Fruit fly (Drosophila melanogaster) whole organism, pupa: ENCODE data around the gene CG15347.

Experiments used
- CG13204 ChIP-seq: fragments of 200-800 bp; sonication (Bioruptor generic); optimal IDR thresholded peaks from 2 replicates; lab custom pipeline; 2018; ENCODE audit warnings: missing biosample characterization, mild to moderate bottlenecking, missing genetic modification characterization, moderate library complexity
- CG17806 ChIP-seq: fragments of 200-800 bp; sonication (Bioruptor generic); optimal IDR thresholded peaks from 2 replicates; lab custom pipeline; 2018; ENCODE audit warnings: missing biosample characterization, mild to moderate bottlenecking, missing genetic modification characterization, moderate library complexity
- CG32121 ChIP-seq: fragments of 200-800 bp; sonication (Bioruptor generic); IDR thresholded peaks from 2 replicates; pipeline ENCODE4 v1.3.6; 2022; ENCODE audit warnings: missing biosample characterization, missing genetic modification characterization
- CG9948 ChIP-seq: fragments of 200-800 bp; sonication (Bioruptor generic); optimal IDR thresholded peaks from 2 replicates; lab custom pipeline; 2018; ENCODE audit warnings: missing biosample characterization, mild to moderate bottlenecking, missing genetic modification characterization, moderate library complexity
- D1 ChIP-seq: fragments of 200-800 bp; sonication (Bioruptor generic); optimal IDR thresholded peaks from 2 replicates; lab custom pipeline; 2018; ENCODE audit warnings: missing biosample characterization, mild to moderate bottlenecking, missing genetic modification characterization, moderate library complexity
- EcR ChIP-seq: fragments of 200-800 bp; sonication (Bioruptor generic); optimal IDR thresholded peaks from 3 replicates; lab custom pipeline; 2019; ENCODE audit warnings: missing biosample characterization, missing genetic modification characterization, mild to moderate bottlenecking, moderate library complexity, missing genetic modification reagents
- Ets98B ChIP-seq: fragments of 200-800 bp; sonication (Bioruptor generic); IDR thresholded peaks from 2 replicates; pipeline ENCODE4 v1.3.6; 2022; ENCODE audit warnings: missing biosample characterization, missing genetic modification characterization
- Pif1B ChIP-seq: fragments of 200-800 bp; sonication (Bioruptor generic); optimal IDR thresholded peaks from 3 replicates; lab custom pipeline; 2016; ENCODE audit warnings: missing biosample characterization, missing genetic modification characterization
- Snoo ChIP-seq: fragments of 200-800 bp; sonication (Bioruptor generic); optimal IDR thresholded peaks from 3 replicates; lab custom pipeline; 2017; ENCODE audit warnings: missing biosample characterization, mild to moderate bottlenecking, missing genetic modification characterization, inconsistent platforms
- fd96Ca ChIP-seq: fragments of 200-800 bp; sonication (Bioruptor generic); IDR thresholded peaks from 3 replicates; pipeline ENCODE4 v1.3.6; 2022; ENCODE audit warnings: missing biosample characterization, missing genetic modification characterization
- gl ChIP-seq: fragments of 200-800 bp; sonication (Bioruptor generic); optimal IDR thresholded peaks from 2 replicates; lab custom pipeline; 2018; ENCODE audit warnings: missing biosample characterization, mild to moderate bottlenecking, missing genetic modification characterization

- TF ChIP-seq EcR (GFP tag; lab: Kevin White, UChicago) (no peak), CG13204 (GFP tag; lab: Kevin White, UChicago) (no peak), Snoo (tag; lab: Kevin White, UChicago) (no peak), gl (no peak), Ets98B (GFP tag; lab: Robert Waterston, UW) (no peak), Pif1B (GFP tag; lab: Kevin White, UChicago) (no peak), fd96Ca (no peak), D1 (no peak), CG17806 (tag; lab: Kevin White, UChicago) (no peak), CG9948 (tag; lab: Kevin White, UChicago) (no peak), CG32121 (GFP tag; lab: Robert Waterston, UW) (no peak)
Observed at dm6 chrX:8469606-8470005, 8.9 kb upstream of the CG15347 start.
